Worm (Caenorhabditis elegans): ENCODE results near the gene sftd-3.

ce11 chrII:8994336-8994735 is 30.4 kb upstream of the sftd-3 start, which contains the start of gene F44G4.1:
- TF ChIP-seq mep-1 (tag; optimal IDR thresholded peaks at IDR 0.05): no peak
- no peak for TF ChIP-seq sptf-1 (tag; optimal IDR thresholded peaks at IDR 0.05)
- TF ChIP-seq grh-1 (GFP tag; IDR thresholded peaks at IDR 0.05): no peak
- no peak for TF ChIP-seq pqm-1 (tag; optimal IDR thresholded peaks at IDR 0.05)
- no peak for TF ChIP-seq tbx-2 (tag; optimal IDR thresholded peaks at IDR 0.05)
- TF ChIP-seq fkh-10 (GFP tag; optimal IDR thresholded peaks at IDR 0.05): no peak
- TF ChIP-seq snpc-4 (tag; optimal IDR thresholded peaks at IDR 0.05): no peak
- TF ChIP-seq efl-1 (optimal IDR thresholded peaks at IDR 0.05): no peak
- TF ChIP-seq efl-1 (GFP tag; optimal IDR thresholded peaks at IDR 0.05 in 1 of 2): no peak

All from whole organism, L1 larva.